Worm (Caenorhabditis elegans) whole organism, late embryonic: ENCODE measurements around the gene F53A9.3.
A peak's percentile ranks its signal among the peaks of the same experiment; 100 is the strongest.
"Not testable (repeated sequence)": the region's sequence is repeated elsewhere in the genome, so short reads cannot be mapped to it uniquely, and the experiment has no call there.

ENCODE experiments used
- F13H6.1 ChIP-seq: sonication (generic microtip); optimal IDR thresholded peaks from 2 replicates; lab custom pipeline; 2016; ENCODE audit warnings: missing genetic modification characterization, missing compliant biosample characterization
- K02D7.2 ChIP-seq: sonication (generic microtip); optimal IDR thresholded peaks from 2 replicates; lab custom pipeline; 2017; ENCODE audit warnings: mild to moderate bottlenecking, missing genetic modification characterization, missing compliant biosample characterization
- K09A11.1 ChIP-seq: sonication (generic microtip); optimal IDR thresholded peaks from 2 replicates; lab custom pipeline; 2017; ENCODE audit warnings: antibody characterized with exemption, mild to moderate bottlenecking, missing genetic modification characterization, missing compliant biosample characterization; ENCODE audit not compliant: insufficient read depth
- Y22D7AL.16 ChIP-seq: sonication (generic microtip); optimal IDR thresholded peaks from 2 replicates; lab custom pipeline; 2016; ENCODE audit warnings: missing genetic modification characterization, missing compliant biosample characterization
- ahr-1 ChIP-seq: sonication (generic microtip); optimal IDR thresholded peaks from 2 replicates; lab custom pipeline; 2016; ENCODE audit warnings: missing genetic modification characterization, missing compliant biosample characterization
- ceh-14 ChIP-seq: sonication (generic microtip); optimal IDR thresholded peaks from 2 replicates; lab custom pipeline; 2016; ENCODE audit warnings: missing genotype, missing genetic modification characterization, missing compliant biosample characterization
- ceh-18 ChIP-seq: sonication (generic microtip); optimal IDR thresholded peaks from 2 replicates; lab custom pipeline; 2016; ENCODE audit warnings: missing genetic modification characterization, missing compliant biosample characterization
- ceh-2 ChIP-seq: sonication (generic microtip); optimal IDR thresholded peaks from 2 replicates; lab custom pipeline; 2016; ENCODE audit warnings: missing genotype, missing genetic modification characterization, missing compliant biosample characterization
- ceh-31 ChIP-seq: sonication (generic microtip); optimal IDR thresholded peaks from 2 replicates; lab custom pipeline; 2016; ENCODE audit warnings: missing genetic modification characterization, missing compliant biosample characterization
- ceh-34 ChIP-seq: sonication (generic microtip); optimal IDR thresholded peaks from 2 replicates; lab custom pipeline; 2016; ENCODE audit warnings: mild to moderate bottlenecking, missing genetic modification characterization, missing compliant biosample characterization
- ceh-45 ChIP-seq: fragments of 200-800 bp; sonication (Bioruptor generic); IDR thresholded peaks from 2 replicates; pipeline ENCODE4 v1.3.6; 2022; ENCODE audit warnings: missing genetic modification reagents, missing genetic modification characterization, missing compliant biosample characterization
- ceh-9 ChIP-seq: sonication (generic microtip); optimal IDR thresholded peaks from 2 replicates; lab custom pipeline; 2016; ENCODE audit warnings: mild to moderate bottlenecking, missing genetic modification characterization, inconsistent platforms, missing compliant biosample characterization
- elt-2 ChIP-seq: sonication (generic microtip); optimal IDR thresholded peaks from 2 replicates; lab custom pipeline; 2016; ENCODE audit warnings: missing genetic modification reagents, missing genetic modification characterization, missing compliant biosample characterization
- fkh-10 ChIP-seq: fragments of 150-350 bp; optimal IDR thresholded peaks from 2 replicates; lab custom pipeline; 2014; ENCODE audit warnings: missing biosample characterization, missing genetic modification reagents, missing genetic modification characterization
- gmeb-2 ChIP-seq: sonication (generic microtip); optimal IDR thresholded peaks from 2 replicates; lab custom pipeline; 2016; ENCODE audit warnings: missing genetic modification characterization, inconsistent platforms, missing compliant biosample characterization
- hlh-13 ChIP-seq: fragments of 200-800 bp; sonication (Bioruptor generic); optimal IDR thresholded peaks from 2 replicates; lab custom pipeline; 2018; ENCODE audit warnings: mild to moderate bottlenecking, missing genetic modification characterization, missing compliant biosample characterization
- hlh-15 ChIP-seq: sonication (generic microtip); optimal IDR thresholded peaks from 2 replicates; lab custom pipeline; 2016; ENCODE audit warnings: missing genetic modification characterization, missing compliant biosample characterization
- hlh-30 ChIP-seq: sonication (generic microtip); optimal IDR thresholded peaks from 2 replicates; lab custom pipeline; 2017; ENCODE audit warnings: antibody characterized with exemption, missing genetic modification characterization, missing compliant biosample characterization; ENCODE audit not compliant: insufficient read depth
- hlh-8 ChIP-seq: sonication (generic microtip); optimal IDR thresholded peaks from 2 replicates; lab custom pipeline; 2016; ENCODE audit warnings: missing genotype, missing genetic modification characterization, missing compliant biosample characterization
- lim-6 ChIP-seq: sonication (generic microtip); optimal IDR thresholded peaks from 2 replicates; lab custom pipeline; 2016; ENCODE audit warnings: missing genetic modification characterization, missing compliant biosample characterization
- nfya-1 ChIP-seq: sonication (generic microtip); optimal IDR thresholded peaks from 2 replicates; lab custom pipeline; 2017; ENCODE audit warnings: missing genetic modification characterization, mild to moderate bottlenecking, missing compliant biosample characterization, antibody characterized with exemption, moderate library complexity
- odd-2 ChIP-seq: sonication (generic microtip); optimal IDR thresholded peaks from 2 replicates; lab custom pipeline; 2017; ENCODE audit warnings: antibody characterized with exemption, mild to moderate bottlenecking, missing genetic modification characterization, missing compliant biosample characterization
- pat-9 ChIP-seq: fragments of 200-800 bp; sonication (Bioruptor generic); optimal IDR thresholded peaks from 2 replicates; lab custom pipeline; 2018; ENCODE audit warnings: mild to moderate bottlenecking, missing genetic modification characterization, moderate library complexity, missing compliant biosample characterization
- pax-1 ChIP-seq: fragments of 150-350 bp; optimal IDR thresholded peaks from 2 replicates; lab custom pipeline; 2014; ENCODE audit warnings: missing biosample characterization, missing genetic modification characterization
- pha-2 ChIP-seq: sonication (generic microtip); optimal IDR thresholded peaks from 2 replicates; lab custom pipeline; 2017; ENCODE audit warnings: mild to moderate bottlenecking, missing genetic modification characterization, missing compliant biosample characterization
- pha-4 ChIP-seq: fragments of 150-350 bp; optimal IDR thresholded peaks from 2 replicates; lab custom pipeline; 2018; ENCODE audit warnings: missing biosample characterization, missing genetic modification reagents, missing genetic modification characterization
- ref-2 ChIP-seq: sonication (generic microtip); optimal IDR thresholded peaks from 2 replicates; lab custom pipeline; 2016; ENCODE audit warnings: missing genetic modification characterization, missing compliant biosample characterization
- rnt-1 ChIP-seq: sonication (generic microtip); optimal IDR thresholded peaks from 2 replicates; lab custom pipeline; 2016; ENCODE audit warnings: missing genetic modification characterization, missing compliant biosample characterization
- sdc-2 ChIP-seq: sonication (generic microtip); optimal IDR thresholded peaks from 2 replicates; lab custom pipeline; 2016; ENCODE audit warnings: missing genotype, missing genetic modification characterization, missing compliant biosample characterization
- sox-2 ChIP-seq: fragments of 200-800 bp; sonication (Bioruptor generic); IDR thresholded peaks from 2 replicates; pipeline ENCODE4 v1.3.6; 2022; ENCODE audit warnings: missing genetic modification reagents, missing genetic modification characterization, missing compliant biosample characterization
- syd-9 ChIP-seq: sonication (generic microtip); optimal IDR thresholded peaks from 2 replicates; lab custom pipeline; 2016; ENCODE audit warnings: mild to moderate bottlenecking, missing genetic modification characterization, moderate library complexity, missing compliant biosample characterization
- tbx-2 ChIP-seq: sonication (generic microtip); optimal IDR thresholded peaks from 2 replicates; lab custom pipeline; 2016; ENCODE audit warnings: missing genetic modification characterization, missing compliant biosample characterization
- unc-3 ChIP-seq, 2 experiments: fragments of 200-800 bp in 1 of 2; sonication (Bioruptor generic) in 1 of 2; sonication (generic microtip) in 1 of 2; conservative IDR thresholded peaks in 1 of 2; optimal IDR thresholded peaks in 1 of 2; 2 replicates each; pipeline versions ENCODE4 v1.3.6 to Lab custom; 2016 to 2022; ENCODE audit warnings: missing compliant biosample characterization in 2 of 2, missing genetic modification characterization in 2 of 2, missing genetic modification reagents in 1 of 2
- unc-42 ChIP-seq: sonication (generic microtip); optimal IDR thresholded peaks from 2 replicates; lab custom pipeline; 2016; ENCODE audit warnings: missing genotype, missing genetic modification characterization, missing compliant biosample characterization
- unc-55 ChIP-seq: sonication (generic microtip); optimal IDR thresholded peaks from 2 replicates; lab custom pipeline; 2017; ENCODE audit warnings: missing biosample characterization, missing genetic modification reagents, missing genetic modification characterization
- unc-86 ChIP-seq: sonication (generic microtip); optimal IDR thresholded peaks from 2 replicates; lab custom pipeline; 2016; ENCODE audit warnings: missing genetic modification characterization, missing compliant biosample characterization
- ztf-16 ChIP-seq: sonication (generic microtip); optimal IDR thresholded peaks from 2 replicates; lab custom pipeline; 2017; ENCODE audit warnings: missing genetic modification characterization, missing compliant biosample characterization

F53A9.3 gene

ce11 chrX:8723840-8724239 is 15.7 kb downstream of the F53A9.3 start:
- TF ChIP-seq ceh-18 (tag; lab: Kevin White, UChicago) (peak; percentile 97), tbx-2 (tag; lab: Kevin White, UChicago) (peak; percentile 43), F13H6.1 (tag; lab: Kevin White, UChicago) (no peak), syd-9 (tag; lab: Kevin White, UChicago) (peak; percentile 2), sdc-2 (tag; lab: Kevin White, UChicago) (no peak), K02D7.2 (no peak), rnt-1 (peak; percentile 90), pat-9 (tag; lab: Kevin White, UChicago) (peak; percentile 40), nfya-1 (peak; percentile 25), hlh-8 (tag; lab: Kevin White, UChicago) (peak; percentile 17), ceh-34 (tag; lab: Kevin White, UChicago) (peak; percentile 32), pha-2 (tag; lab: Kevin White, UChicago) (no peak), hlh-13 (no peak), ceh-14 (tag; lab: Kevin White, UChicago) (no peak)

- TF ChIP-seq ceh-18 (tag; lab: Kevin White, UChicago) (peak; percentile 13), ztf-16 (tag; lab: Kevin White, UChicago) (no peak), Y22D7AL.16 (tag; lab: Kevin White, UChicago) (no peak)
These were observed 19.2 kb downstream of the F53A9.3 start, which contains the start of gene EGAP4.1 for ce11 chrX:8727306-8727705. Gene EGAP4.1 (minus strand): TSS chrX:8727406.

ce11 chrX:8731822-8732221 is 23.7 kb downstream of the F53A9.3 start, which contains the start of gene M02D8.6:
Gene M02D8.6 (minus strand): TSS chrX:8731922.
- not testable (repeated sequence) for TF ChIP-seq ceh-34 (tag; lab: Kevin White, UChicago); ceh-9 (tag; lab: Kevin White, UChicago); ahr-1

- TF ChIP-seq ref-2 (tag; lab: Kevin White, UChicago) (peak; percentile 60), unc-55 (GFP tag; lab: Kevin White, UChicago) (peak; percentile 87), sdc-2 (tag; lab: Kevin White, UChicago) (peak; percentile 60), sox-2 (GFP tag; lab: Robert Waterston, UW) (no peak), unc-42 (tag; lab: Kevin White, UChicago) (peak; percentile 2), nfya-1 (peak; percentile 55), ceh-34 (tag; lab: Kevin White, UChicago) (peak; percentile 8), lim-6 (tag; lab: Kevin White, UChicago) (no peak), unc-3 (GFP tag; conservative IDR thresholded peaks at IDR 0.05; lab: Robert Waterston, UW) (no peak), unc-3 (tag; optimal IDR thresholded peaks at IDR 0.05; lab: Kevin White, UChicago) (no peak), pha-4 (tag; lab: Kevin White, UChicago) (peak; percentile 22), ceh-31 (tag; lab: Kevin White, UChicago) (peak; percentile 50), odd-2 (no peak), pax-1 (tag; lab: Kevin White, UChicago) (no peak), tbx-2 (tag; lab: Kevin White, UChicago) (no peak), elt-2 (tag; lab: Kevin White, UChicago) (peak; percentile 7), K09A11.1 (tag; lab: Kevin White, UChicago) (no peak), unc-86 (tag; lab: Kevin White, UChicago) (peak; percentile 53), hlh-30 (tag; lab: Kevin White, UChicago) (peak; percentile 84), pat-9 (tag; lab: Kevin White, UChicago) (no peak)
These were observed 28.9 kb downstream of the F53A9.3 start, which contains the start of gene M02D8.3 for ce11 chrX:8736965-8737464. Gene M02D8.3 (minus strand): TSS chrX:8737015.

ce11 chrX:8737801-8738200 is 29.6 kb downstream of the F53A9.3 start:
- no peak for TF ChIP-seq pat-9 (tag; lab: Kevin White, UChicago)
- TF ChIP-seq hlh-15 = no peak
- TF ChIP-seq sdc-2 (tag; lab: Kevin White, UChicago) = no peak
- no peak for TF ChIP-seq fkh-10 (GFP tag; lab: Kevin White, UChicago)
- no peak for TF ChIP-seq K09A11.1 (tag; lab: Kevin White, UChicago)
- TF ChIP-seq ceh-2 = no peak
- no peak for TF ChIP-seq rnt-1
- TF ChIP-seq gmeb-2 = no peak
- TF ChIP-seq ceh-45 = no peak
- TF ChIP-seq, all 69 proteins: peak for 0
